Fruit fly (Drosophila melanogaster): ENCODE measurements around the gene CG13460.
A peak's percentile ranks its signal among the peaks of the same experiment; 100 is the strongest.

CG13460 gene

DNA sequence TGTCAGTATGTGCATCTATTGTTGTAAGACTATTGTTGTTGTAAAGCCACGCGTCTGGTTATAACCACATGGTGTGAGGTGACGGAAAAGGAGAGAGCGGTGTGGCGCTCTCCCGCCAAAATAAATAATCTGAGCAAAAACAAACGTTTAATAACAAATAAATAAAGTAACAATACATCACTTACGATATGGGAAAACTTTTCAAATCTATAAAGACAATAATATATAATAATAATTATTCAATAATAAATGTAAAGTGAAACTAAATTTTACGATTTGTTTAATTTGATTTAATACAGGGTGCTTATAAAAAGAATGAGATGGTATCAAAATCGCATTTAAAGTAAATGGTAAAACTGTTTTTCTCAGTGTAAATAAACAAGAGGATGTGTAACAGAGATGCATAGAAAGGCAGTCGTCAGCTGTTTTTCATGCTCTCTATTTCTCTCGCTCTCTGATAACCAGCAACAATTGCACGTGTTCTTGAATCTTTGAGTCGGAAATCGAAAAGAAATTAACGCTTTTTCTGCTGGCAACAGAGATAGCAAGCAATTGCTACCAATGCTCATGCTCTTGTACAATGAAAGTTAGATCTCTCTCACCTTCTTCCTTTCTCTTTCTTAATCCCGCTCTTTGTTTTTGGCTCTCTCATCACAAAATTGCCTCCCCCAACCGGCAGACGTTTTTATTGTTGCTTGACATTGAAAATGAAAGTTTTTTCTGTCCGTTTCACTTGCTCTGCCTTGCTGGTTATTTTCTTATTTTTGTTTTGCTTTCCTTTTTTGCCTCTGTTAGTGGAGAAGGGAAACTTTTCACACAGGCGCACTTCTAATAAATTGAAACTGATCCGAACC, 37.4 kb upstream of the CG13460 start (continued):
- TF ChIP-seq Max (GFP tag; optimal IDR thresholded peaks at IDR 0.05) (peak; percentile 80), CG7928 (GFP tag; optimal IDR thresholded peaks at IDR 0.05) (peak; percentile 5), CG5245 (GFP tag; optimal IDR thresholded peaks at IDR 0.05) (peak; percentile 37), salm (tag; optimal IDR thresholded peaks at IDR 0.05) (peak; percentile 88), CG2129 (GFP tag; IDR thresholded peaks at IDR 0.05; ENCODE audit: partially characterized antibody) (no peak), CG10147 (GFP tag; optimal IDR thresholded peaks at IDR 0.05) (peak; percentile 95), CG3281 (GFP tag; optimal IDR thresholded peaks at IDR 0.05) (peak; percentile 92), CG11093 (GFP tag; IDR thresholded peaks at IDR 0.05) (no peak; the same call in 2 of the 3 replicates), eyg (GFP tag; optimal IDR thresholded peaks at IDR 0.05) (peak; percentile 9), CG6272 (GFP tag; IDR thresholded peaks at IDR 0.05) (peak; percentile 36; the same call in 1 of the 2 replicates), org-1 (GFP tag; optimal IDR thresholded peaks at IDR 0.05) (peak; percentile 83), CG9215 (GFP tag; IDR thresholded peaks at IDR 0.05) (no peak; the same call in 1 of the 2 replicates), CG8290 (GFP tag; optimal IDR thresholded peaks at IDR 0.05) (peak; percentile 34), CG8290 (tag; optimal IDR thresholded peaks at IDR 0.05) (no peak), lilli (GFP tag; optimal IDR thresholded peaks at IDR 0.05) (peak; percentile 27), Lhr (GFP tag; optimal IDR thresholded peaks at IDR 0.05) (peak; percentile 38), tll (GFP tag; optimal IDR thresholded peaks at IDR 0.05) (peak in 1 of 2 experiments; percentile 32), D (optimal IDR thresholded peaks at IDR 0.05) (no peak), D (GFP tag; optimal IDR thresholded peaks at IDR 0.05) (peak; percentile 93), Vsx1 (GFP tag; optimal IDR thresholded peaks at IDR 0.05) (peak; percentile 86), Sox102F (GFP tag; optimal IDR thresholded peaks at IDR 0.05) (peak; percentile 85), CG1603 (tag; optimal IDR thresholded peaks at IDR 0.05) (peak; percentile 64), Hey (tag; optimal IDR thresholded peaks at IDR 0.05) (peak; percentile 7), Atf3 (GFP tag; optimal IDR thresholded peaks at IDR 0.05) (no peak), ara (GFP tag; IDR thresholded peaks at IDR 0.05) (peak; percentile 69), Tbp (GFP tag; optimal IDR thresholded peaks at IDR 0.05) (no peak), HLH3B (GFP tag; IDR thresholded peaks at IDR 0.05) (peak; percentile 91), crp (GFP tag; optimal IDR thresholded peaks at IDR 0.05) (peak in 1 of 2 experiments; percentile 76), CG3838 (GFP tag; optimal IDR thresholded peaks at IDR 0.05) (no peak), D19A (tag; optimal IDR thresholded peaks at IDR 0.05) (peak; percentile 85), ro (GFP tag; IDR thresholded peaks at IDR 0.05) (peak; percentile 62), sim (GFP tag; IDR thresholded peaks at IDR 0.05) (peak; percentile 89), schlank (tag; optimal IDR thresholded peaks at IDR 0.05) (peak; percentile 24), emc (GFP tag; optimal IDR thresholded peaks at IDR 0.05) (no peak), CG4424 (GFP tag; optimal IDR thresholded peaks at IDR 0.05) (peak; percentile 86), grau (tag; optimal IDR thresholded peaks at IDR 0.05) (peak; percentile 86), CG14014 (GFP tag; IDR thresholded peaks at IDR 0.05) (peak; percentile 70; the same call in 1 of the 2 replicates), Spps (tag; optimal IDR thresholded peaks at IDR 0.05) (peak; percentile 93), hbn (GFP tag; IDR thresholded peaks at IDR 0.05; ENCODE audit: partially characterized antibody) (no peak; the same call in 1 of the 2 replicates), rib (GFP tag; IDR thresholded peaks at IDR 0.05) (no peak; the same call in 1 of the 2 replicates), CG7963 (GFP tag; IDR thresholded peaks at IDR 0.05; ENCODE audit: partially characterized antibody) (no peak), CG34422 (GFP tag; IDR thresholded peaks at IDR 0.05) (peak; percentile 86), CG11504 (tag; optimal IDR thresholded peaks at IDR 0.05) (peak; percentile 91), CoRest (tag; optimal IDR thresholded peaks at IDR 0.05) (peak; percentile 83), zfh1 (GFP tag; IDR thresholded peaks at IDR 0.05) (peak; percentile 90), Chrac-16 (GFP tag; optimal IDR thresholded peaks at IDR 0.05) (peak; percentile 47), CG32532 (GFP tag; IDR thresholded peaks at IDR 0.05) (peak; percentile 89), Usf (GFP tag; optimal IDR thresholded peaks at IDR 0.05) (peak; percentile 10), CG12744 (GFP tag; optimal IDR thresholded peaks at IDR 0.05) (no peak)
